Worm (Caenorhabditis elegans) whole organism, L2 larva: ENCODE measurements around the gene F35E8.7.

Experiments
- R02D3.7 ChIP-seq: fragments of 150-350 bp; optimal IDR thresholded peaks from 2 replicates; lab custom pipeline; 2014; ENCODE audit warnings: missing biosample characterization, missing genetic modification characterization
- ZK546.5 ChIP-seq: sonication (generic microtip); optimal IDR thresholded peaks from 2 replicates; lab custom pipeline; 2017; ENCODE audit warnings: missing biosample characterization, missing genetic modification characterization
- ceh-82 ChIP-seq: fragments of 150-350 bp; optimal IDR thresholded peaks from 2 replicates; lab custom pipeline; 2014; ENCODE audit warnings: missing biosample characterization, missing genetic modification characterization
- lin-11 ChIP-seq: fragments of 150-350 bp; sonication (generic microtip); optimal IDR thresholded peaks from 2 replicates; lab custom pipeline; 2014; ENCODE audit warnings: missing biosample characterization, missing genetic modification characterization, inconsistent platforms, mixed read lengths
- nhr-11 ChIP-seq: fragments of 150-350 bp; optimal IDR thresholded peaks from 2 replicates; lab custom pipeline; 2014; ENCODE audit warnings: missing biosample characterization, missing genetic modification characterization
- snpc-4 ChIP-seq: fragments of 150-350 bp; optimal IDR thresholded peaks from 2 replicates; lab custom pipeline; 2014; ENCODE audit warnings: missing biosample characterization, missing genetic modification characterization

DNA sequence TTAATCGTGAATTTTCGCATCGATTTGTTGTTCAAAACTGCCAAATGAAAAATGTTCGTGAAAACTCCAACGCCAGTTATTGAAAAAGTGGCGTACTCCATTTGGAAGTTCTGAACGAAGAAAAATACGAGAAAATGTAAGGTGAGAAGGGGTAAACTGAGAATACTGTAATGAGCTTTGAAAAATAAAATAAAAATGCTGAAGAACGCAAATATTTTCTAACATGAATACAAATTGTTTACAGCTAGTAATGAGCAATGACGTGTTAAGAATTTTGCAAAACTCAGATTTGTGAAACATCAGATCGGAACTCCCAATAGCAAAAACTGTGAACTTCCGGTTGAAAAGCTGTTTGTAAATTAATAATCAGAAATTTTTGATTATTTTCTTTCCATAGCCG is 18.6 kb downstream of the F35E8.7 start, which contains the start of gene srw-26:
- TF ChIP-seq ceh-82 (no peak), snpc-4 (tag; lab: Kevin White, UChicago) (no peak), lin-11 (tag; lab: Kevin White, UChicago) (no peak), R02D3.7 (tag; lab: Kevin White, UChicago) (no peak), nhr-11 (tag; lab: Kevin White, UChicago) (no peak), ZK546.5 (tag; lab: Kevin White, UChicago) (no peak)
